Worm (Caenorhabditis elegans): ENCODE data around the gene pezo-1.

- no peak for TF ChIP-seq ama-1 (optimal IDR thresholded peaks at IDR 0.05)
- no peak for TF ChIP-seq B0310.2 (tag; optimal IDR thresholded peaks at IDR 0.05)
- TF ChIP-seq flt-1 (GFP tag; IDR thresholded peaks at IDR 0.05): no peak
- TF ChIP-seq pes-1 (GFP tag; IDR thresholded peaks at IDR 0.05): no peak
- no peak for TF ChIP-seq tra-4 (tag; optimal IDR thresholded peaks at IDR 0.05)
- TF ChIP-seq ceh-36 (tag; optimal IDR thresholded peaks at IDR 0.05): no peak
- no peak for TF ChIP-seq tbx-11 (GFP tag; IDR thresholded peaks at IDR 0.05)
- no peak for TF ChIP-seq hnd-1 (tag; optimal IDR thresholded peaks at IDR 0.05)
- no peak for TF ChIP-seq ets-7 (tag; optimal IDR thresholded peaks at IDR 0.05)
- no peak for TF ChIP-seq scrt-1 (GFP tag; IDR thresholded peaks at IDR 0.05)
- no peak for TF ChIP-seq ceh-13 (GFP tag; optimal IDR thresholded peaks at IDR 0.05)
- TF ChIP-seq hmg-4 (GFP tag; optimal IDR thresholded peaks at IDR 0.05): no peak
- TF ChIP-seq sea-1 (GFP tag; conservative IDR thresholded peaks at IDR 0.05): no peak
- no peak for TF ChIP-seq aly-1 (tag; optimal IDR thresholded peaks at IDR 0.05)
Observed at ce11 chrIV:9376550-9376949, 10.2 kb upstream of the pezo-1 start.
